Worm (Caenorhabditis elegans) whole organism, L1 larva: ENCODE data around the gene T13C2.3.

Experiments
- C04F5.9 ChIP-seq: sonication (generic microtip); optimal IDR thresholded peaks from 2 replicates; lab custom pipeline; 2016; ENCODE audit warnings: missing genetic modification characterization, missing compliant biosample characterization
- blmp-1 ChIP-seq: fragments of 150-350 bp; optimal IDR thresholded peaks from 2 replicates; lab custom pipeline; 2014; ENCODE audit warnings: missing biosample characterization, missing genetic modification characterization
- dpl-1 ChIP-seq, 3 experiments: fragments of 150-350 bp in 2 of 3; sonication (generic microtip) in 1 of 3; optimal IDR thresholded peaks; 2 replicates each; lab custom pipeline; 2014 to 2017; ENCODE audit warnings: missing biosample characterization in 3 of 3, missing genetic modification characterization in 3 of 3, missing genetic modification reagents in 3 of 3
- dsc-1 ChIP-seq: sonication (generic microtip); optimal IDR thresholded peaks from 2 replicates; lab custom pipeline; 2016; ENCODE audit warnings: mild to moderate bottlenecking, missing genetic modification characterization, missing compliant biosample characterization
- efl-1 ChIP-seq, 4 experiments: fragments of 150-350 bp; optimal IDR thresholded peaks in 3 of 4; peaks in 1 of 4; 1 replicate in 1 of 4; 2 replicates in 3 of 4; lab custom pipeline; 2014; ENCODE audit warnings: missing biosample characterization in 2 of 4, missing genetic modification characterization in 2 of 4, missing genetic modification reagents in 2 of 4
- egl-13 ChIP-seq: sonication (generic microtip); optimal IDR thresholded peaks from 2 replicates; lab custom pipeline; 2016; ENCODE audit warnings: missing genotype, missing genetic modification reagents, missing genetic modification characterization, missing compliant biosample characterization
- egl-27 ChIP-seq, 2 experiments: fragments of 150-350 bp in 1 of 2; sonication (generic microtip); optimal IDR thresholded peaks; 3 replicates each; lab custom pipeline; 2017 to 2018; ENCODE audit warnings: missing biosample characterization in 2 of 2, missing genetic modification characterization in 2 of 2, missing genetic modification reagents in 2 of 2
- elt-2 ChIP-seq: sonication (generic microtip); optimal IDR thresholded peaks from 2 replicates; lab custom pipeline; 2016; ENCODE audit warnings: missing genetic modification characterization, mild to moderate bottlenecking, inconsistent platforms, missing compliant biosample characterization, missing genetic modification reagents
- fkh-10 ChIP-seq: sonication (generic microtip); optimal IDR thresholded peaks from 2 replicates; lab custom pipeline; 2017; ENCODE audit warnings: missing biosample characterization, missing genetic modification reagents, missing genetic modification characterization
- hlh-17 ChIP-seq: fragments of 200-800 bp; sonication (Bioruptor generic); optimal IDR thresholded peaks from 2 replicates; lab custom pipeline; 2018; ENCODE audit warnings: missing genetic modification characterization, mild to moderate bottlenecking, missing compliant biosample characterization, moderate library complexity, borderline replicate concordance
- irx-1 ChIP-seq: sonication (generic microtip); optimal IDR thresholded peaks from 2 replicates; lab custom pipeline; 2016; ENCODE audit warnings: missing genetic modification characterization, missing compliant biosample characterization
- isw-1 ChIP-seq: fragments of 200-800 bp; sonication (Bioruptor generic); IDR thresholded peaks from 2 replicates; pipeline ENCODE4 v1.3.6; 2022; ENCODE audit warnings: missing genetic modification characterization, missing compliant biosample characterization
- jun-1 ChIP-seq: fragments of 150-350 bp; optimal IDR thresholded peaks from 2 replicates; lab custom pipeline; 2014; ENCODE audit warnings: missing biosample characterization, missing genetic modification reagents, missing genetic modification characterization
- lin-14 ChIP-seq: fragments of 200-800 bp; sonication (Bioruptor generic); optimal IDR thresholded peaks from 2 replicates; lab custom pipeline; 2018; ENCODE audit warnings: mild to moderate bottlenecking, missing genetic modification characterization, moderate library complexity, missing compliant biosample characterization
- lin-35 ChIP-seq, 2 experiments: fragments of 150-350 bp; optimal IDR thresholded peaks; 2 replicates each; lab custom pipeline; 2014; ENCODE audit warnings: missing biosample characterization in 2 of 2, missing genetic modification characterization in 2 of 2, missing genetic modification reagents in 2 of 2
- lsy-2 ChIP-seq, 2 experiments: fragments of 150-350 bp; optimal IDR thresholded peaks; 2 replicates each; lab custom pipeline; 2014; ENCODE audit warnings: missing biosample characterization in 2 of 2, missing genetic modification characterization in 2 of 2
- mep-1 ChIP-seq: fragments of 150-350 bp; optimal IDR thresholded peaks from 2 replicates; lab custom pipeline; 2014; ENCODE audit warnings: missing biosample characterization, missing genetic modification characterization
- nhr-20 ChIP-seq: sonication (generic microtip); optimal IDR thresholded peaks from 2 replicates; lab custom pipeline; 2016; ENCODE audit warnings: mild to moderate bottlenecking, missing genetic modification characterization, missing compliant biosample characterization
- nhr-28 ChIP-seq: fragments of 150-350 bp; optimal IDR thresholded peaks from 2 replicates; lab custom pipeline; 2014; ENCODE audit warnings: missing biosample characterization, missing genetic modification characterization
- nhr-47 ChIP-seq: sonication (generic microtip); optimal IDR thresholded peaks from 2 replicates; lab custom pipeline; 2016; ENCODE audit warnings: mild to moderate bottlenecking, missing genetic modification characterization, moderate library complexity, missing compliant biosample characterization
- nhr-71 ChIP-seq: sonication (generic microtip); optimal IDR thresholded peaks from 2 replicates; lab custom pipeline; 2016; ENCODE audit warnings: mild to moderate bottlenecking, missing genetic modification characterization, moderate library complexity, missing compliant biosample characterization
- nhr-85 ChIP-seq: sonication (generic microtip); peaks from one replicate; lab custom pipeline; 2016; ENCODE audit warnings: missing genetic modification characterization, inconsistent platforms, missing compliant biosample characterization
- pag-3 ChIP-seq: sonication (generic microtip); optimal IDR thresholded peaks from 2 replicates; lab custom pipeline; 2017; ENCODE audit warnings: missing genetic modification characterization, mild to moderate bottlenecking, missing compliant biosample characterization, antibody characterized with exemption, borderline replicate concordance; ENCODE audit not compliant: insufficient read depth
- pax-3 ChIP-seq: fragments of 200-800 bp; sonication (Bioruptor generic); optimal IDR thresholded peaks from 2 replicates; lab custom pipeline; 2018; ENCODE audit warnings: mild to moderate bottlenecking, missing genetic modification characterization, moderate library complexity, missing compliant biosample characterization
- rnt-1 ChIP-seq: sonication (generic microtip); optimal IDR thresholded peaks from 2 replicates; lab custom pipeline; 2016; ENCODE audit warnings: mild to moderate bottlenecking, missing genetic modification characterization, moderate library complexity, missing compliant biosample characterization
- snpc-4 ChIP-seq: fragments of 150-350 bp; optimal IDR thresholded peaks from 2 replicates; lab custom pipeline; 2014; ENCODE audit warnings: missing biosample characterization, missing genetic modification characterization
- snu-23 ChIP-seq: sonication (generic microtip); optimal IDR thresholded peaks from 2 replicates; lab custom pipeline; 2016; ENCODE audit warnings: missing genetic modification characterization, missing compliant biosample characterization
- swsn-7 ChIP-seq: sonication (generic microtip); optimal IDR thresholded peaks from 2 replicates; lab custom pipeline; 2016; ENCODE audit warnings: missing genetic modification characterization, missing compliant biosample characterization
- tbx-2 ChIP-seq: sonication (generic microtip); optimal IDR thresholded peaks from 2 replicates; lab custom pipeline; 2016; ENCODE audit warnings: missing genetic modification characterization, missing compliant biosample characterization
- zip-4 ChIP-seq: fragments of 200-800 bp; sonication (Bioruptor generic); optimal IDR thresholded peaks from 2 replicates; lab custom pipeline; 2018; ENCODE audit warnings: mild to moderate bottlenecking, missing genetic modification characterization, moderate library complexity, missing compliant biosample characterization

The T13C2.3 gene

ce11 chrII:6832207-6832606 lies 43.2 kb downstream of the T13C2.3 start:
- TF ChIP-seq snpc-4 (no peak), efl-1 (optimal IDR thresholded peaks at IDR 0.05; lab: Kevin White, UChicago) (no peak), efl-1 (GFP tag; optimal IDR thresholded peaks at IDR 0.05 in 1 of 2; lab: Kevin White, UChicago) (peak in 1 of 2 experiments; percentile 70), fkh-10 (peak; percentile 52)
- TF ChIP-seq, all 84 proteins: peak for 2

ce11 chrII:6832695-6833389 lies 43.8 kb downstream of the T13C2.3 start:
- TF ChIP-seq lin-14 (GFP tag; lab: Kevin White, UChicago) (peak; percentile 65), efl-1 (optimal IDR thresholded peaks at IDR 0.05; lab: Kevin White, UChicago) (no peak), efl-1 (GFP tag; optimal IDR thresholded peaks at IDR 0.05 in 1 of 2; lab: Kevin White, UChicago) (peak in 1 of 2 experiments; percentile 70), egl-27 (tag; optimal IDR thresholded peaks at IDR 0.05; lab: Kevin White, UChicago) (peak in 1 of 2 experiments; percentile 62), blmp-1 (tag; lab: Kevin White, UChicago) (peak; percentile 46), dpl-1 (GFP tag; optimal IDR thresholded peaks at IDR 0.05; lab: Kevin White, UChicago) (no peak), nhr-71 (tag; lab: Kevin White, UChicago) (peak; percentile 29), irx-1 (peak; percentile 39), nhr-28 (no peak), nhr-85 (tag; lab: Kevin White, UChicago) (peak; percentile 80), rnt-1 (tag; lab: Kevin White, UChicago) (peak; percentile 14), dsc-1 (peak; percentile 46)

- TF ChIP-seq mep-1 (tag; lab: Kevin White, UChicago) (peak; percentile 60), fkh-10 (no peak), pag-3 (tag; lab: Kevin White, UChicago) (no peak), C04F5.9 (tag; lab: Kevin White, UChicago) (no peak), isw-1 (GFP tag; lab: Robert Waterston, UW) (no peak), egl-27 (tag; optimal IDR thresholded peaks at IDR 0.05; lab: Kevin White, UChicago) (peak; percentile 64 to 69), zip-4 (GFP tag; lab: Kevin White, UChicago) (no peak), nhr-20 (tag; lab: Kevin White, UChicago) (peak; percentile 65), efl-1 (optimal IDR thresholded peaks at IDR 0.05; lab: Kevin White, UChicago) (no peak), efl-1 (GFP tag; optimal IDR thresholded peaks at IDR 0.05 in 1 of 2; lab: Kevin White, UChicago) (peak in 1 of 2 experiments; percentile 41), nhr-47 (tag; lab: Kevin White, UChicago) (peak; percentile 27), blmp-1 (tag; lab: Kevin White, UChicago) (peak; percentile 55), pax-3 (tag; lab: Kevin White, UChicago) (no peak), nhr-85 (tag; lab: Kevin White, UChicago) (peak; percentile 72), egl-13 (tag; lab: Kevin White, UChicago) (no peak), nhr-71 (tag; lab: Kevin White, UChicago) (peak; percentile 54), lin-35 (GFP tag; optimal IDR thresholded peaks at IDR 0.05; lab: Kevin White, UChicago) (peak in 1 of 2 experiments; percentile 35), tbx-2 (tag; lab: Kevin White, UChicago) (no peak), snu-23 (GFP tag; lab: Kevin White, UChicago) (peak; percentile 43), hlh-17 (no peak), lsy-2 (tag; optimal IDR thresholded peaks at IDR 0.05; lab: Kevin White, UChicago) (peak in 1 of 2 experiments; percentile 33), jun-1 (tag; lab: Kevin White, UChicago) (peak; percentile 13), elt-2 (tag; lab: Kevin White, UChicago) (peak; percentile 4), swsn-7 (tag; lab: Kevin White, UChicago) (peak; percentile 6), lin-14 (GFP tag; lab: Kevin White, UChicago) (peak; percentile 67)
- TF ChIP-seq, all 84 proteins: peak for 15
Observed at ce11 chrII:6833781-6834339, 44.8 kb downstream of the T13C2.3 start.

- TF ChIP-seq lin-14 (GFP tag; lab: Kevin White, UChicago) (peak; percentile 19), tbx-2 (tag; lab: Kevin White, UChicago) (no peak)
Observed at ce11 chrII:6834582-6835058, 45.6 kb downstream of the T13C2.3 start, which contains the start of gene egl-27. Gene egl-27, plus strand, starts transcription at chrII:6835008.
